Fruit fly (Drosophila melanogaster) S2 (cell line): ENCODE measurements around the gene klar.
A peak's percentile ranks its signal among the peaks of the same experiment; 100 is the strongest.

Experiments used
- CG8478 ChIP-seq: fragments of >200 bp; optimal IDR thresholded peaks from 2 replicates; lab custom pipeline; 2018
- CTCF ChIP-seq, 2 experiments: fragments of >200 bp; optimal IDR thresholded peaks; 2 replicates each; lab custom pipeline; 2018

Gene klar

dm6 chr3L:433354-433753 is 107.1 kb downstream of the klar start:
- TF ChIP-seq CTCF (optimal IDR thresholded peaks at IDR 0.05; lab: Kevin White, UChicago) (no peak), CG8478 (lab: Kevin White, UChicago) (no peak)

DNA sequence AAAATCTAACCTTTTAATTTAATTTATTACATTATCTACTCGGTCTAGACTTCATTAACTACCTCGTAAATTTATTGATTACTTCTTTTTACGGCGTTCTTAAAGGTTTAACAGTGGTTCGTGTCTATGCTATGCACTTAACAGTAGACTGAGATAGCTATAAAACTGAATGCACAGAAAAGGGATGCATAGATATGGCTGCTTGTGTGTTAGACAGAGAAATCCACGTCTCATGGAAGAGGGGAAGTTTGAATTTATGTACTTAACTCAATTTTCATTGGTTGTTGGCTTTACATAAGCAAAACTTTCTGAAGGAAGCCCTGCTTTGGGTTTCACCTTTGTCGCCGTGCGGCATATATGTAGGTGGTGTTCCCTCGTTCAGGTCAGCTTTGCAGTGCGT is 107.8 kb downstream of the klar start:
- peak; percentile 46 to 50 for TF ChIP-seq CTCF (optimal IDR thresholded peaks at IDR 0.05; lab: Kevin White, UChicago)
- no peak for TF ChIP-seq CG8478 (lab: Kevin White, UChicago)

DNA sequence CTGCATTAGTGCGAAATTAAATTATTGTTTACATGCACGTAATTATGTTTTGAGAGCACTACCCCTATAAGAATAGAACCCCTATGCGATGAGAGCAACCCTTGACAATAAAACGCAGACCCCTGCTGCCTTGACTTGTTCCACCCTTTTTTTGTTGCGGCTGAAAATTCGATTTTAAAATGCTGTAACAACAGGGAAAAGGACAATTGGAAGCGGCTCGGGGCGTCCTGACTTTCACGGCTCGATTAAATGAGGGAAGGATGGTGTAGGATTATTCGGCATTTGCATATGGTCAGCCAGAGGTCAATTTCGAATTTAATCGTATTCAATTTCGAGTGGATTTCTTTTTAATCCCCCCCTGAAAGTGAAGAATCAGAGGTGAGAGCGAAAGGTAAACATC is 115.8 kb downstream of the klar start:
- TF ChIP-seq CTCF (optimal IDR thresholded peaks at IDR 0.05; lab: Kevin White, UChicago) (no peak), CG8478 (lab: Kevin White, UChicago) (no peak)

DNA sequence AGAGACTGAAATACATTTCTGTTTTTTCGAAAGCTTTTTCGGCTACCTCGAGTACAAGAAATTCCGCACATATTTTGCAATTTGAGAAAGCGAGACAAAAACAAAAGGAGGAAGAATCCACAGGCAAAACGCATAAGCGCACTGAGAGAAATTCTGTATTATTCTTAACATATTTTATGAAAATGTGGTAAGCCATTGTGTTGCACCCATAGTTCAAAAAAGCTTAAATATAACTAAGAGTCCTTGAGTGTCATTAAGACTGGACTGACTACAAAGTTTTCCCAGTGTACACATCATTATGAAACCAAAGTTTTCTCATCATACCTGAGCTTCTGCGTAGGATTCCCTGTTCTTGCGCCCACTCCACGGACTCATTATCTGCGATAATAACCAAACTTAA is 119.8 kb downstream of the klar start:
- TF ChIP-seq CG8478 (lab: Kevin White, UChicago) (no peak), CTCF (optimal IDR thresholded peaks at IDR 0.05; lab: Kevin White, UChicago) (no peak)

DNA sequence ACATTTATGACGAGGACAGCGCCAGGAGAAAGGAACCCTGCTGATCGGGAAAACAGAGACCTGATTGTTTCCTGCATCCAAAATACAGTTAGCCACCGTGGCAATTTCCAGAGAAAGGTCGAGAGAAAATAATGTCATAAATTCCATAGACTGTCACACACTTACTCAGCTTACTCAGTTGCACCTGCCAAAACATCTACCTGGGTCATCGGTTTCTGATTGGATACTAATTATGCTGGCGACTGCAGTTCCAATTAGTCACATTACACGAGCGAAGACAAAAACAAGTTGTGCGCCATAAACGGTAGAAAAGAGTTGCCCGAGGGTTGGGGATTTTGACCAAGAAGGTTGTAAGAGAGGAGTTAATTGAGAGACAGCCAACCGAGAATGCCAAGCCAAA is 124.1 kb downstream of the klar start:
- TF ChIP-seq CG8478 (lab: Kevin White, UChicago): no peak
- TF ChIP-seq CTCF (optimal IDR thresholded peaks at IDR 0.05; lab: Kevin White, UChicago): no peak

DNA sequence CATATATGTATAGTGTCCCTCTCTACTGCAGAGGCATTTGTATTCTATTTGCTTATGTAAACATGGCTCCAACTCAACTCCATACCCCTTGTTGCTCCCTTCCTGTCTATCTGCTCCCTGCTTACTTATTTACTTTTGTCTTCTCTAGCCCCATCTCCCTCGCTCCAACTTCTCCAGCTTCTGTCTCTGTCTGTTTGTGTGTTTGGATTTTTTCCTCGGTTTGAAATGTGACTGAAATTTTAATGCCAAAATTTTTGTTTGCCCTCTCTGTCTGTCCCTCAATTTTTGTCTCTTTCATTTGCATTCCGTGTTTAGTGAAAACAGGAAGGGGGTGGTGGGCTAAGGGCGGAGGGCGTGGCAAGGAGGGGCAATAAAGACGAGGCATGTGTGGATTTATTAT is 130.6 kb downstream of the klar start:
- TF ChIP-seq CTCF (optimal IDR thresholded peaks at IDR 0.05; lab: Kevin White, UChicago) (no peak), CG8478 (lab: Kevin White, UChicago) (no peak)

DNA sequence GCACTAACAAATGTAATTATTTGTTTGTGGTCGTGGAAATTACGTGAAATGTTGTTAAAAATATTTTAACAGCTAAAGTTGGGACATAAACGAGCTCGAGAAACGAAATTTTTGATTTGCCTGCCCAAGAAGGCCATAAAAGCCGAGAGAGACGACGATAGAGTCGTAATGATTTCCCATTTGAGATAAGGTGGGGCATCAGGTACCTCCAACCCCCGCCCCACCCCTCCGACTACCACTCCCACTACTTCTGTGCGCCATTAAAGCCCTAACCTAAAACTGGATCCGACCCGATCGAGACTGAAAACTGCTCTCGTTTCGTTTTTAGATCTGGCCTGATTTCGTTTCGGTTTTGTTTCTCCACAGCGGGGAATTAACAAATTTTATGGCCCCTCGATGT is 140.2 kb downstream of the klar start:
- TF ChIP-seq CG8478 (lab: Kevin White, UChicago): no peak
- no peak for TF ChIP-seq CTCF (optimal IDR thresholded peaks at IDR 0.05; lab: Kevin White, UChicago)

- TF ChIP-seq CG8478 (lab: Kevin White, UChicago) (no peak), CTCF (optimal IDR thresholded peaks at IDR 0.05; lab: Kevin White, UChicago) (no peak)
These were observed 145.2 kb downstream of the klar start for dm6 chr3L:395192-395591.

DNA sequence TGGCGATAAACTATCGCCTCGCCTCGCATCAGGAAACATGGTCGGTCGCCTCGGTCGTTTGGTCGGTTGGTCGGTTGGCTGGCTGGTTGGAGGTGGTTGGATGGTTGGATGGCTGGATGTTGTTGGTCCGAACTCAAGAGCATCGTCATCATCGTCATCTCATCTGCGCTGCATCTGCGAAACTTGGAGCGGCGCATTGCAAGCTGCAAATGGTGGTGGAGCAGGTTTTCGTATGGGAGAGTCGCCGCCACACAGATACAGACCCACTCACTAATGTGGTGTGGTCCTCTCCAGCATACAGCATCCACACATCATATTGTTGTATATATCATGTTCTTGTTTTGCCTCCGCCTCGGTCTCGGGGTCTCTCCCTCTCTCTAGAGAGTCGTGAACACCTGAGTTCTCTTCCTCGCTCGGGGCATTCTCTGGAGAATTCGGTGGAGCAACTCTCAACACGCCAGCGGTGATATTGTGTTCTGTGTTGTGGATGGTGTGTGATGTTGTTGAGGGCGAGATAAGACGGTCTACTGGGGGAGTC is 147.7 kb downstream of the klar start, which contains the start of gene trh:
Gene trh, minus strand, starts transcription at position 12 of the 538 bp plus-strand sequence.
- TF ChIP-seq CTCF (optimal IDR thresholded peaks at IDR 0.05; lab: Kevin White, UChicago): no peak
- no peak for TF ChIP-seq CG8478 (lab: Kevin White, UChicago)

dm6 chr3L:390194-390593 is 150.2 kb downstream of the klar start:
- no peak for TF ChIP-seq CG8478 (lab: Kevin White, UChicago)
- no peak for TF ChIP-seq CTCF (optimal IDR thresholded peaks at IDR 0.05; lab: Kevin White, UChicago)

DNA sequence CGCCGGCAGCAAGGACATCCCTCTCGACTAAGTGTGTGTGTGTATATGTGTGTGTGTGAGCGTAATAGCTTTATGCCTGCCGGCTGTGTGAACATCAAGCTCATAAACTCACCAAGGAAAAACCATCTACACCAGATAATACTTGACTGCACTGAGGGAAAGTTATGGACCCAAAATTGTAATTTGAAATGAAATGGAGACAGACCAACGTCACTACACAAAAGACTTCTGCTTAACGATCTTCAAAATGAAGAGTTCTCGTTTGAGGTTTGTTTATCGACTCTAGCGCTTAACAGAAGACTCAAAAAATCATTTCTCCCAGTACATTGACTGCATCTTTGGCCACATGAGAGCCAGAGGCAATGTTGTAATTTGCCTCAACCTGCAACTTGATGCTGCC is 152.3 kb downstream of the klar start:
- TF ChIP-seq CTCF (optimal IDR thresholded peaks at IDR 0.05; lab: Kevin White, UChicago): no peak

DNA sequence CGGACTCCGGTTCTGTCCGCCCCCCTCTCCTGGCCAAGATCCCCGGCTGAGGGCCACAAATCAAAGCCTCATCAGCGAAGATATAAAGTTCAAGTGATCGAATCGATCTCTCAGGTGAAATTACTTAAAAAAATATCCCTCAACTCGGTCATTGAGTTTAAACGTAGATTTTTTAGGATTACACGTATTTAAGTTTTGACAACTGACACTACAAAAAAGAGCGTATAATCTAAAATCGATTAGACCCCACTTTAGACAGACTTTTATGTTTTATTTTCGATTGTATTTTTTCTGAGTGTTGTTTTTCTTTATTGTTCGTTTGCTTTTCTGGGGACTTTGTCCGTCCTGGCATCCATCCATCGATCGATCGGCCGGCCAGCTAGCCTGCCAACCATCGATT is 155.3 kb downstream of the klar start:
- no peak for TF ChIP-seq CG8478 (lab: Kevin White, UChicago)
- TF ChIP-seq CTCF (optimal IDR thresholded peaks at IDR 0.05; lab: Kevin White, UChicago): no peak
